Worm (Caenorhabditis elegans) whole organism, L4/young adult: ENCODE data around the gene taf-2.
A peak's percentile ranks its signal among the peaks of the same experiment; 100 is the strongest.

Source experiments
- W03F9.2 ChIP-seq: fragments of 150-350 bp; optimal IDR thresholded peaks from 2 replicates; lab custom pipeline; 2014; ENCODE audit warnings: missing biosample characterization, missing genetic modification characterization
- dao-5 ChIP-seq: sonication (generic microtip); optimal IDR thresholded peaks from 2 replicates; lab custom pipeline; 2016; ENCODE audit warnings: missing genotype, missing genetic modification characterization, moderate library complexity, missing compliant biosample characterization
- him-1 ChIP-seq: sonication (generic microtip); optimal IDR thresholded peaks from 2 replicates; lab custom pipeline; 2016; ENCODE audit warnings: missing genotype, missing genetic modification reagents, missing genetic modification characterization, missing compliant biosample characterization

Gene taf-2

DNA sequence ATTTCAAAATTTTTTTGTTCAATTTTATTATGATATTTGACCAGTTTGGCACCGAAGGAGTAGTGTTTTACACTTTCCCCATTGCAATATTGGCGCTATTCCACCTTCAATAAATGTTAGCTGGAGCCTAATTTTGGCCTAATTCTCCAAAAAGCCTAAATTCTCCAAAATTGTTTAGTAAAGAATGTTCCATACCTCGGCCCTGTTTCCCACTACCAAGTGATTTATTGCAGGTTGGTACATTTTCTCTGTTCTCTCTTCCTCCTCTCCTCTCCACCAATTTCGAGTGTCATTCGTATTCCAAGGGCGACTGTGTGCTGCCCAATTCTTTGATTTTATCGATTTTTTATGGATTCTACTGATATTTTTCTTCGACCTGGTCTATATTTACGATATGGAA, 15.3 kb downstream of the taf-2 start, which contains the start of gene Y37E11B.2:
Gene Y37E11B.2, plus strand, starts transcription at position 301 of the 400 bp plus-strand sequence.
- TF ChIP-seq him-1 (tag; lab: Kevin White, UChicago) (no peak), W03F9.2 (no peak), dao-5 (tag; lab: Kevin White, UChicago) (no peak)

DNA sequence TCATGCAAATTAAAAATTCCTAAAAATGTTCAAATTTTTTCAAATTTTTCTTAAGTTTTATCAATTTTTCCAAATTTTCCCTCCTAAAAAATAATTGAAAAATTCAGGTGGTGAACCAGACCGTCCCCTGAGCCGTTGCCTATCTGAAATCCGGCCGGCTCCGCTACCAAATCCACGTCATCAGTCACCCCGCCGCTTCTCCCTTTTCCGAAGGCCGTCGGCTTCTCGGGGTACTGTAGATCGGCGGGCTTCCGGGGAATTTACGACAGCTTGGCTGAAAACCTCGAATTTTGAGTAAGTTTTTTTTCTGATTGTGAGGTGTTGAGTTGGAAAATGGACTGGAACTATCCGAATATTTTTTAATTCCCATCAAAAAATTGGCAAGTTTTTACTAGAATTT, 22.8 kb downstream of the taf-2 start:
- no peak for TF ChIP-seq dao-5 (tag; lab: Kevin White, UChicago)
- no peak for TF ChIP-seq him-1 (tag; lab: Kevin White, UChicago)
- no peak for TF ChIP-seq W03F9.2

DNA sequence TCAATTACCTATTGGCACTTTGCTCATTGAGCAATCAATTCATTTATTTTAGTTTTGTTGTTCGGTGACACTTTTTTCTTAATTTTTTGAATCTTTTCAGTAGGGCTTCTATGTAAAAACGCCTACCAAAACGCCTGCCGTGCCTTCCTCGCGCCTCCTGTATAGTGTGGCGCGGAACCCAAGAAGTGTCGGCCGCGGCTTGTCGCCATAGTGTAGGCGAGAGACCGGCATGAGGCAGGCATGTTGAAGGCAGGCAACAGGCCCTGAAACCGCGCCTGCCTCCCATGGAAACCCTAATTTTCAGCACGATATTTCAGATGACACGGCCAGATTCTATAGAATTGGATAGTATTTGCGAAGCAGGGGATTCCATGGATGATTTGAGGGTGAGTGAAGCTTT, 24.8 kb downstream of the taf-2 start, which contains the start of gene otpl-1:
Gene otpl-1, plus strand, starts transcription at position 372 of the 400 bp plus-strand sequence.
- TF ChIP-seq W03F9.2 (no peak), dao-5 (tag; lab: Kevin White, UChicago) (no peak)

DNA sequence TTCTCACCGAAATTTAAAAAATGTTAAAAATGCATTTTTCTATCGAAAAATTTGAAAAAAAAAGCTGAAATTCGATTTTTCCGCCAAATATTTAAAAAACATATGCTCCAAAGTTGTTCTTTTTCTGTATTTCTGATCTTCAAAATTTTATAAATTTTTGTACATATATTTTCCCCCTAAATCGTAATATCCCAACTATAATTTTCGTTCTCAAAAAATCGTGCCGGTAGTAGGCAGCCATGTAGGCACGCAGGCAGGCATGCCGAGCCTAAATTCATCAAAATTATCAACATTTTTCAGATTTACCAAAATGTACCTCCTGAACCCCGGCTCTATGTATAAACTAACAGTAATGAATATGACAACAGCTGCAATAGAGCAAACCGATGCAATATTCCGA, 28.5 kb downstream of the taf-2 start, which contains the start of gene sre-5:
Gene sre-5, plus strand, starts transcription at position 301 of the 400 bp plus-strand sequence.
- TF ChIP-seq W03F9.2 (no peak), dao-5 (tag; lab: Kevin White, UChicago) (no peak), him-1 (tag; lab: Kevin White, UChicago) (no peak)

DNA sequence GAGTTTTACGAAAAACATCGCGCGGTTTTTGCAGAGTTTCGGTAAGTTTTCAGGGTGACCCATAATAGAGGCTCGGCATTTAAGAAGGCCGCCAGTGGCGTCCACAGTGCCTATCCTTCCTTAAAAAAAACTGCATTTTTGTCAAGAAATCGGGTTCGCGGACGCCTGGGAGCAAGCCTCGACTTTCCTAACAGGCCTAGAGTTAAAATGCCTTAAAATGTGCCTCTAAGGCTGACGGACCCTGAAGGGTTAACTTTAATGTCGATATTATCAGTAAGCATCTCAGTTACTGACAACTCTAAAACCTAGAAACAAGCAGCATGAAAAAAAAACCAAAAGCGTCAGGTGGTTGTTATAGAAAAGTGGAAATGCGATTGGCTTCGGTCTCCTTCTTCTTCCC, 34.2 kb downstream of the taf-2 start:
- TF ChIP-seq W03F9.2 (no peak), him-1 (tag; lab: Kevin White, UChicago) (no peak), dao-5 (tag; lab: Kevin White, UChicago) (no peak)

DNA sequence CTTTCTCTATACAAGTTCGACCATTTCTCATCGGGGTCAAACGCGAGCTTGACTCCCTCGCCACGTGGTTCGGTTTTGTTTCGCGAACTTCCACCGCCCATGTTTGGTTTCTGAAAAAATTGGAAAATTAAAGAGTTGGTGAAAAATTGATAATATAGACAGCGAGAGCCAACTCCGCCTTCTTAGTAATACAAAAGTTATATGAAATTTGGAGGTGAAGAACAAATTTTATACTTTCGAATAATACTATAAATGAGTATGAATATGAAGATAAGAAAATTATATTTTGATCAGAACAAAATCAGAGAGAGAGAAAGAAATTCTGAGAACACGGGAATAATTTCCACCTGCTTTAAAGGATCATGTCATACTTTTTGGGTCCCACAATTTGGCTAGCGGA, 36.1 kb downstream of the taf-2 start, which contains the start of gene osm-9:
Gene osm-9, minus strand, starts transcription at position 101 of the 400 bp plus-strand sequence.
- TF ChIP-seq dao-5 (tag; lab: Kevin White, UChicago) (no peak), him-1 (tag; lab: Kevin White, UChicago) (no peak), W03F9.2 (no peak)

DNA sequence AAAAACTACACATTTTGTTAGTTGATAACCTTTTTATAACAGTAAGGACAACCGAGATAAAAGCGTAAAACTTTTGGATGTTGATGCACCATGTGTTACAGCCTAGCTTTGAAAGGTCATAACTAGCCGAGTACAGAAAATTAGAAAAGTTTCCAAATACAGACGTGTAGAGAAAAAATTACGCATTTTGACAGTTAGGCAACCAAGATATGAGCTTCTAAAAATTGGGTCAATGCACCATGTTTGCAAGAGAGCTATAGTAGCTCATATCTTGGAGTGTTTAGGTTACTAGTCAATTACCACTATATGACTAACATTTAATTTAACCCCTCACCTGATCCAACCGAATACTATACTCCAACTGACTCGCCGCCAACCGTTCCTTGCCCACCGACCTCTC, 40.5 kb downstream of the taf-2 start:
- no peak for TF ChIP-seq dao-5 (tag; lab: Kevin White, UChicago)
- TF ChIP-seq him-1 (tag; lab: Kevin White, UChicago): no peak
- no peak for TF ChIP-seq W03F9.2

DNA sequence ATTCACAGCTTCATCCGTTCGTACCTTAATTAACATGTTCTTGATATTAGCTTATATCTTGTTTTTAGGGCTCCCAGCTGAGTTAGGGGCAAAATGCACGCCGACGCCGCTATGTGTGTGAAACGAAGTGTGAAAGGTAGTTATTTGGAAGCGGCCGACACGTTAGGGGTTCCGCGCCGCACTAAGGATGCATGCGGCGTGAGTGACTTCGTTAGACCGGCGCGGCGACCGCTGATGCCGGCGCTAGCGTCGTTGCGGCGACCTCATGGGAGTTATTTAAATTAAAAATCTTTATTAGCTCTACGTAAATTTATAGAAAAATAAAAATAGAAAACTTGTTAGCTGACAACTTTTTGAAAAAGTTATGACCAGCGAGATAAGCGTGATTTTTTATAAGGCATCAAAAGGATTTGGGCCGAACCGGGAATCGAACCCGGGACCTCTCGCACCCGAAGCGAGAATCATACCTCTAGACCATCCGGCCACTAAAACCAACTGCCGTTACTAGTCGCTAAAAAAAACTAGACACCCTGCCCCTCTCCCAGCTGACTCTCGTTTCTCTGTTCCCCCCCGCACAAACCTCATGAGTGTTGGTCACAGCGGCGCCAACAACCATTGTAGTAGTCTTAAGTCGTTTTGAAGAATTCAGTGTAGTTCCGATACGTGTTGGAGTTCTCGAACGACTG, 41.5 kb downstream of the taf-2 start:
- peak; percentile 31 for TF ChIP-seq him-1 (tag; lab: Kevin White, UChicago)
- no peak for TF ChIP-seq dao-5 (tag; lab: Kevin White, UChicago)
- no peak for TF ChIP-seq W03F9.2

DNA sequence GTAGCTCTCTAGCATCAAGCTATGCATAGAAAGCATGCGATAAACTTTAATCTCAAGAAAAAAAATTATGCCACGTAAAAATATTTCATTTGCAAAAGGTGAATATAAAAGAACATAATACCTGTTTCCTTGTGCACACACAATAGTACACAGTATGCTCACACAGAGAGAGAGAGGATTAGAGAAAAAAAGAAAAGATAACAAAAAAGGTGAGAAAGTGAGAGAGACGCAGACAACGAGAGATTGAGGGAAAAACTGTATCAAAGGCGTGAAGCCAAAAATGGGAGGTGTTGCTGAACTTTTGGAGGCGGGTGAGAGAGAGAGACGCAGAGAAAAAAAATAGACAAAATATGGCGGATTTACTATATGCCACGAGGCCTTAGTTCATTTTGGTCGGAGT, 45.1 kb downstream of the taf-2 start:
- TF ChIP-seq dao-5 (tag; lab: Kevin White, UChicago): no peak
- TF ChIP-seq him-1 (tag; lab: Kevin White, UChicago): no peak
- no peak for TF ChIP-seq W03F9.2

DNA sequence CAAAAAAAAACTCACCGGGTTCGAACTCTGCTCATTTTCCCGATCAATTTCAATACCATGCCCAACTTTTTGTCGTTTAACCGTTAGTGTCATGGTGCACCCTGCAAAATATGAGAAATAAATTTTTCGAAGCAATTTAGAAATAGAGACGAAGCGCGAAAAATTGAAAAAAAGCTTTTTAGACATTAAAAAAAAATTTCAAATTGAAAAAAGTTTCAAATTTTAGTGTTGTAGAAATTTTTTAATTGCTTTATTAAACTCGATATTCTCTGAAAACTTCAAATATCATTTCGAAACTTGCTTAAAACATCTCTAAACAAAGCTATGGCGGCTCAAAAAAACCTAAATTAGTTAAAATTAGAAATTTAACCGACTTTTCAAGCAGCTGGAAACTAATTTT, 45.9 kb downstream of the taf-2 start, which contains the start of gene nstp-6:
Gene nstp-6, minus strand, starts transcription at position 101 of the 400 bp plus-strand sequence.
- no peak for TF ChIP-seq W03F9.2
- no peak for TF ChIP-seq dao-5 (tag; lab: Kevin White, UChicago)
- TF ChIP-seq him-1 (tag; lab: Kevin White, UChicago): no peak

DNA sequence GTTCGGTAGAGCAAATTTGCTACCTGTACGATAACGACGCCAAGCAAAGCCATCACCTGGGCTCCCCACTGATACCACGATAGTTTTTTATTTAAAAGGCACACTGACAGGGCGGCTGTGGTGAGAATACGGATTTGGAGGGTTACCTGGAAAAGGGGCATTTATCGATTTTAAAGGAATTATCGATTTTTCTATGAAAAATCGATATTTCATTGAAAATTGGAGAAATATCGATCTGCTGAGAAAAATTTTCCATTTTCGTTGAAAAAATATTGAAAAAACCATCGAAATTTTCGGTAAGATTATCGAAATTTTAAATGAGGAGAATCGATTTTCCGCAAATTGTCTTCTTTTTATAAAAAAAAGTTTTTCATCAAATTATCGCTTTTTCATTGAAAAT, 48.4 kb downstream of the taf-2 start:
- TF ChIP-seq dao-5 (tag; lab: Kevin White, UChicago): no peak
- TF ChIP-seq him-1 (tag; lab: Kevin White, UChicago): no peak
- TF ChIP-seq W03F9.2: no peak

DNA sequence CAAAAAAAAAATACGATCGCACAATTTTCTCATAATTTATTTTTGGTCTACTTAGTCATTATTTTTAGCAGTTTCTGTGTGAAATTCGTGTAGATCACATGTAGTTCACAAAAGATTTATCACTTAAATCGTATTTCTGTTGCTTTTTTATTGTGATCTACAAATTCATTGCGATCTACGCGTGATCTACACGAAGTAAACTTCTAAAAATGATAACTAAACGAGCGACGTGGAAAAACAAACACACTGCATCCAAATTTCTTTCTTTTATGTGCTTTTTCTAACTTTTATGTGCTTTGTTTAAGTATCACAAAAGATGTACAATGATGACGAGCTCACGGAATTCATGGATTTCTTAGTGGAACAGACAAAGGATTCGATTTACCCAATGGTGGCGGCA, 53.5 kb downstream of the taf-2 start, which contains the start of gene B0212.3:
Gene B0212.3, plus strand, starts transcription at position 301 of the 400 bp plus-strand sequence.
- TF ChIP-seq him-1 (tag; lab: Kevin White, UChicago): no peak
- TF ChIP-seq W03F9.2: no peak
- TF ChIP-seq dao-5 (tag; lab: Kevin White, UChicago): no peak

DNA sequence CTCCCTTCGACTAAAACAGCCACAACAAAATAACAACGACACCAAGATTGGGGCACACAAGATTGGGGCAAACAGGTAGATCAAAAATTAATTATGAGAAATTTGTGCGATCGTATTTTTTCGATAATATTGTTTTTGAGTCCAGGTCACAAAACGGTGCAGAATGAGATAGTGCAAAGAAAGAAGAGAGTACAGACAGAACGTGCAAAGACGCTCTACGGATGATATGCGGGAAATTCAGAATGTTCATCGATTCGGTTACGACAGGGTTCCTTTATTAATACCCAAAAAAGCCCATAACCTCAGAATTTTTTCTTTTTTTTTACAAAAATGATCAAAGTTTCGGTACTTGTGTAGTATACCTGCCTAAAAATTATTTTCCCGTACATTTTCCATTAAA, 54.2 kb downstream of the taf-2 start:
- TF ChIP-seq him-1 (tag; lab: Kevin White, UChicago) (no peak), dao-5 (tag; lab: Kevin White, UChicago) (no peak), W03F9.2 (no peak)
